Fruit fly (Drosophila melanogaster) whole organism, embryonic: ENCODE measurements around the gene CG31100.

ENCODE experiments used
- Awh ChIP-seq: fragments of 200-800 bp; sonication (Bioruptor generic); IDR thresholded peaks from 2 replicates; pipeline ENCODE4, ENCODE4 v1.3.6; 2022; ENCODE audit warnings: missing biosample characterization, missing genetic modification characterization
- BEAF-32 ChIP-seq: fragments of 200-800 bp; sonication (Bioruptor generic); optimal IDR thresholded peaks from 3 replicates; lab custom pipeline; 2017; ENCODE audit warnings: missing biosample characterization, missing genetic modification characterization, mild to moderate bottlenecking, moderate library complexity, missing genetic modification reagents
- CG10654 ChIP-seq: fragments of 200-800 bp; sonication (Bioruptor generic); optimal IDR thresholded peaks from 2 replicates; lab custom pipeline; 2016; ENCODE audit warnings: missing biosample characterization, missing genetic modification characterization
- CG11085 ChIP-seq: fragments of 200-800 bp; sonication (Bioruptor generic); IDR thresholded peaks from 2 replicates; pipeline ENCODE4 v1.3.6; 2022; ENCODE audit warnings: missing biosample characterization, missing genetic modification characterization
- CG11456 ChIP-seq: fragments of 200-800 bp; sonication (Bioruptor generic); IDR thresholded peaks from 3 replicates; pipeline ENCODE4 v1.3.6; 2022; ENCODE audit warnings: missing biosample characterization, missing genetic modification characterization
- CG11504 ChIP-seq: fragments of 200-800 bp; sonication (Bioruptor generic); optimal IDR thresholded peaks from 3 replicates; lab custom pipeline; 2019; ENCODE audit warnings: missing biosample characterization, mild to moderate bottlenecking, missing genetic modification characterization, moderate library complexity
- CG12391 ChIP-seq: fragments of 200-800 bp; sonication (Bioruptor generic); optimal IDR thresholded peaks from 3 replicates; lab custom pipeline; 2018; ENCODE audit warnings: missing biosample characterization, mild to moderate bottlenecking, missing genetic modification characterization, moderate library complexity
- CG15696 ChIP-seq: fragments of 200-800 bp; sonication (Bioruptor generic); optimal IDR thresholded peaks from 2 replicates; lab custom pipeline; 2019; ENCODE audit warnings: missing biosample characterization, mild to moderate bottlenecking, missing genetic modification characterization, moderate library complexity
- CG17829 ChIP-seq: fragments of 200-800 bp; optimal IDR thresholded peaks from 2 replicates; lab custom pipeline; 2019; ENCODE audit warnings: missing biosample characterization, mild to moderate bottlenecking, missing genetic modification characterization, moderate library complexity
- CG18011 ChIP-seq: fragments of 200-800 bp; sonication (Bioruptor generic); optimal IDR thresholded peaks from 2 replicates; lab custom pipeline; 2017; ENCODE audit warnings: missing biosample characterization, missing genetic modification characterization, mild to moderate bottlenecking, moderate library complexity, missing genotype
- CG2678 ChIP-seq: fragments of 200-800 bp; sonication (Bioruptor generic); optimal IDR thresholded peaks from 3 replicates; lab custom pipeline; 2019; ENCODE audit warnings: missing biosample characterization, mild to moderate bottlenecking, missing genetic modification characterization, moderate library complexity
- CG31441 ChIP-seq: fragments of 200-800 bp; sonication (Bioruptor generic); IDR thresholded peaks from 2 replicates; pipeline ENCODE4 v1.3.6; 2022; ENCODE audit warnings: missing biosample characterization, missing genetic modification characterization
- CG32772 ChIP-seq: fragments of 200-800 bp; sonication (Bioruptor generic); IDR thresholded peaks from 2 replicates; pipeline ENCODE4 v1.3.6; 2022; ENCODE audit warnings: missing biosample characterization, missing genetic modification characterization
- CG34224 ChIP-seq: fragments of 200-800 bp; sonication (Bioruptor generic); IDR thresholded peaks from 3 replicates; pipeline ENCODE4 v1.3.6; 2022; ENCODE audit warnings: missing biosample characterization, missing genetic modification characterization; ENCODE audit not compliant: partially characterized antibody
- CG42726 ChIP-seq: fragments of 200-800 bp; sonication (Bioruptor generic); IDR thresholded peaks from 2 replicates; pipeline ENCODE4 v1.3.6; 2022; ENCODE audit warnings: missing biosample characterization, missing genetic modification characterization; ENCODE audit not compliant: partially characterized antibody
- CG5245 ChIP-seq: fragments of 200-800 bp; sonication (Bioruptor generic); optimal IDR thresholded peaks from 3 replicates; lab custom pipeline; 2016; ENCODE audit warnings: missing biosample characterization, missing genetic modification characterization
- CG6765 ChIP-seq: fragments of 200-800 bp; sonication (Bioruptor generic); optimal IDR thresholded peaks from 3 replicates; lab custom pipeline; 2017; ENCODE audit warnings: missing biosample characterization, mild to moderate bottlenecking, missing genetic modification characterization
- CG7372 ChIP-seq: fragments of 200-800 bp; sonication (Bioruptor generic); IDR thresholded peaks from 2 replicates; pipeline ENCODE4 v1.3.6; 2022; ENCODE audit warnings: missing biosample characterization, missing genetic modification characterization
- CG7786 ChIP-seq: fragments of 200-800 bp; sonication (Bioruptor generic); optimal IDR thresholded peaks from 2 replicates; lab custom pipeline; 2016; ENCODE audit warnings: missing biosample characterization, missing genetic modification characterization
- CG9437 ChIP-seq: fragments of 200-800 bp; sonication (Bioruptor generic); optimal IDR thresholded peaks from 2 replicates; lab custom pipeline; 2018; ENCODE audit warnings: missing biosample characterization, mild to moderate bottlenecking, missing genetic modification characterization
- CTCF ChIP-seq: fragments of 200-800 bp; sonication (Bioruptor generic); optimal IDR thresholded peaks from 2 replicates; lab custom pipeline; 2017; ENCODE audit warnings: missing biosample characterization, mild to moderate bottlenecking, missing genetic modification characterization, moderate library complexity
- Chrac-16 ChIP-seq: fragments of 200-800 bp; sonication (Bioruptor generic); optimal IDR thresholded peaks from 3 replicates; lab custom pipeline; 2016; ENCODE audit warnings: missing biosample characterization, missing genetic modification characterization
- CkIIα-i1 ChIP-seq: fragments of 200-800 bp; sonication (Bioruptor generic); IDR thresholded peaks from 2 replicates; pipeline ENCODE4 v1.3.6; 2022; ENCODE audit warnings: missing biosample characterization, missing genetic modification characterization
- CoRest ChIP-seq: fragments of 200-800 bp; sonication (Bioruptor generic); optimal IDR thresholded peaks from 3 replicates; lab custom pipeline; 2018; ENCODE audit warnings: missing biosample characterization, mild to moderate bottlenecking, missing genetic modification characterization, moderate library complexity
- D19A ChIP-seq: fragments of 200-800 bp; optimal IDR thresholded peaks from 3 replicates; lab custom pipeline; 2019; ENCODE audit warnings: missing biosample characterization, mild to moderate bottlenecking, missing genetic modification characterization, moderate library complexity
- Doc3 ChIP-seq: fragments of 200-800 bp; sonication (Bioruptor generic); IDR thresholded peaks from 3 replicates; pipeline ENCODE4 v1.3.6; 2022; ENCODE audit warnings: missing biosample characterization, missing genetic modification characterization; ENCODE audit not compliant: partially characterized antibody
- HHEX ChIP-seq: fragments of 200-800 bp; sonication (Bioruptor generic); optimal IDR thresholded peaks from 3 replicates; lab custom pipeline; 2017; ENCODE audit warnings: missing biosample characterization, mild to moderate bottlenecking, missing genetic modification characterization, missing genetic modification reagents
- HLHmδ ChIP-seq: fragments of 200-800 bp; sonication (Bioruptor generic); optimal IDR thresholded peaks from 2 replicates; lab custom pipeline; 2018; ENCODE audit warnings: missing biosample characterization, mild to moderate bottlenecking, missing genetic modification characterization, moderate library complexity
- Nf-YB ChIP-seq: fragments of 200-800 bp; sonication (Bioruptor generic); optimal IDR thresholded peaks from 3 replicates; lab custom pipeline; 2019; ENCODE audit warnings: missing biosample characterization, mild to moderate bottlenecking, missing genetic modification characterization, moderate library complexity
- Nf-YC ChIP-seq: fragments of 200-800 bp; optimal IDR thresholded peaks from 3 replicates; lab custom pipeline; 2019; ENCODE audit warnings: missing biosample characterization, mild to moderate bottlenecking, missing genetic modification characterization, moderate library complexity
- Taf1 ChIP-seq: fragments of 200-800 bp; sonication (Bioruptor generic); IDR thresholded peaks from 2 replicates; pipeline ENCODE4 v1.3.6; 2022; ENCODE audit warnings: missing biosample characterization, missing genetic modification characterization
- ab ChIP-seq: fragments of 200-800 bp; sonication (Bioruptor generic); optimal IDR thresholded peaks from 2 replicates; lab custom pipeline; 2016; ENCODE audit warnings: missing biosample characterization, missing genetic modification characterization
- br ChIP-seq: fragments of >200 bp; optimal IDR thresholded peaks from 2 replicates; lab custom pipeline; 2017
- bsh ChIP-seq, 2 experiments: fragments of 200-800 bp; sonication (Bioruptor generic); optimal IDR thresholded peaks; 2 replicates each; lab custom pipeline; 2017 to 2018; ENCODE audit warnings: mild to moderate bottlenecking in 2 of 2, missing biosample characterization in 2 of 2, missing genetic modification characterization in 2 of 2, moderate library complexity in 1 of 2
- chif ChIP-seq, 2 experiments: fragments of 200-800 bp; sonication (Bioruptor generic); optimal IDR thresholded peaks; 3 replicates each; lab custom pipeline; 2016; ENCODE audit warnings: missing biosample characterization in 2 of 2, missing genetic modification characterization in 2 of 2
- crol ChIP-seq: fragments of 200-800 bp; sonication (Bioruptor generic); IDR thresholded peaks from 2 replicates; pipeline ENCODE4 v1.3.6; 2022; ENCODE audit warnings: missing biosample characterization, missing genetic modification characterization
- cwo ChIP-seq: fragments of 200-800 bp; sonication (Bioruptor generic); optimal IDR thresholded peaks from 3 replicates; lab custom pipeline; 2017; ENCODE audit warnings: missing biosample characterization, missing genetic modification characterization, mild to moderate bottlenecking, moderate library complexity, missing genetic modification reagents
- ems ChIP-seq: fragments of 200-800 bp; sonication (Bioruptor generic); optimal IDR thresholded peaks from 3 replicates; lab custom pipeline; 2016; ENCODE audit warnings: missing biosample characterization, missing genetic modification characterization
- esg ChIP-seq: fragments of 200-800 bp; sonication (Bioruptor generic); conservative IDR thresholded peaks from 2 replicates; pipeline ENCODE4 v1.3.6; 2022; ENCODE audit warnings: missing biosample characterization, missing genetic modification characterization
- eve ChIP-seq, 2 experiments: fragments of >200 bp; optimal IDR thresholded peaks; 2 replicates each; lab custom pipeline; 2017; ENCODE audit warnings: missing biosample characterization in 2 of 2, missing genetic modification characterization in 2 of 2
- fd96Cb ChIP-seq: fragments of 200-800 bp; sonication (Bioruptor generic); optimal IDR thresholded peaks from 2 replicates; lab custom pipeline; 2018; ENCODE audit warnings: missing biosample characterization, mild to moderate bottlenecking, missing genetic modification characterization, moderate library complexity
- gem ChIP-seq: fragments of 200-800 bp; sonication (Bioruptor generic); optimal IDR thresholded peaks from 2 replicates; lab custom pipeline; 2019; ENCODE audit warnings: missing biosample characterization, mild to moderate bottlenecking, missing genetic modification characterization, moderate library complexity
- h ChIP-seq: fragments of >200 bp; optimal IDR thresholded peaks from 2 replicates; lab custom pipeline; 2017
- ind ChIP-seq: fragments of 200-800 bp; sonication (Bioruptor generic); optimal IDR thresholded peaks from 3 replicates; lab custom pipeline; 2016; ENCODE audit warnings: missing biosample characterization, missing genetic modification characterization
- ken ChIP-seq: fragments of 200-800 bp; sonication (Bioruptor generic); IDR thresholded peaks from 3 replicates; pipeline ENCODE4 v1.3.6; 2022; ENCODE audit warnings: missing biosample characterization, missing genetic modification characterization
- luna ChIP-seq: fragments of 200-800 bp; sonication (Bioruptor generic); optimal IDR thresholded peaks from 2 replicates; lab custom pipeline; 2016; ENCODE audit warnings: missing biosample characterization, missing genetic modification characterization
- pan ChIP-seq, 4 experiments: fragments of >200 bp in 3 of 4; fragments of 200-800 bp in 1 of 4; sonication (Bioruptor generic) in 1 of 4; optimal IDR thresholded peaks in 3 of 4; IDR thresholded peaks in 1 of 4; 2 replicates each; pipeline versions ENCODE4 v1.3.6 to Lab custom; 2017 to 2022; ENCODE audit warnings: missing biosample characterization in 2 of 4, missing genetic modification characterization in 2 of 4, mixed read lengths in 1 of 4
- pum ChIP-seq: fragments of 200-800 bp; sonication (Bioruptor generic); optimal IDR thresholded peaks from 2 replicates; lab custom pipeline; 2016; ENCODE audit warnings: missing biosample characterization, missing genetic modification characterization
- sisA ChIP-seq: fragments of 200-800 bp; sonication (Bioruptor generic); IDR thresholded peaks from 2 replicates; pipeline ENCODE4 v1.3.6; 2022; ENCODE audit warnings: missing biosample characterization, missing genetic modification characterization
- toy ChIP-seq: fragments of 200-800 bp; sonication (Bioruptor generic); IDR thresholded peaks from 2 replicates; pipeline ENCODE4 v1.3.6; 2022; ENCODE audit warnings: missing biosample characterization, missing genetic modification characterization
- trem ChIP-seq: fragments of 200-800 bp; optimal IDR thresholded peaks from 3 replicates; lab custom pipeline; 2019; ENCODE audit warnings: missing biosample characterization, mild to moderate bottlenecking, missing genetic modification characterization, moderate library complexity
- zfh1 ChIP-seq: fragments of 200-800 bp; sonication (Bioruptor generic); IDR thresholded peaks from 3 replicates; pipeline ENCODE4 v1.3.6; 2022; ENCODE audit warnings: missing biosample characterization, missing genetic modification characterization

The CG31100 gene

DNA sequence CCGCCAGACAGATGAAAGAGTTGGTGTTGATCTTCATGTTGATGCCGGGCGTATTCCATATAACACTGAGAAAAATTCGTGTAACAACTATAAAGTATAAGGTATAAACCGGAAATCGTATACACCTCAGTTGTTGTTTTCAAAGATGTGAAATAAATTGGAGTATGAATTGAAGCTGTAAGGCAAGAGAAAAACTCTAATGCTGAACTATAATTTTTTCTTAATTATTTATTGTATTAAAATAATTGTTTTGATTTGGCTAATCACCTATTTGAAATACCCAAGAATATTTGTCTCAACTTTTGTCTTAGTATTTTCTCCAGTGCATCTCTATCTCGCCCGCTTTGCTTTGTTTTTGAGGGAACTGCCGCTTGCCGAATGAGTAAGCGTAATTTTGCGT lies 43.1 kb downstream of the CG31100 start (continued):
- TF ChIP-seq pan (optimal IDR thresholded peaks at IDR 0.05; lab: Kevin White, UChicago) (no peak), pan (GFP tag; optimal IDR thresholded peaks at IDR 0.05 in 1 of 2, IDR thresholded peaks at IDR 0.05 in 1 of 2) (peak in 1 of 2 experiments; percentile 44), Nf-YC (no peak), CG12391 (tag; lab: Kevin White, UChicago) (peak; percentile 69), CG11456 (GFP tag; lab: Robert Waterston, UW) (no peak), sisA (GFP tag; lab: Robert Waterston, UW) (peak; percentile 54), CG32772 (no peak), BEAF-32 (GFP tag; lab: Kevin White, UChicago) (no peak), CG2678 (tag; lab: Kevin White, UChicago) (peak; percentile 77), CkIIα-i1 (GFP tag; lab: Robert Waterston, UW) (no peak), HLHmδ (GFP tag; lab: Kevin White, UChicago) (no peak), ab (GFP tag; lab: Kevin White, UChicago) (no peak), Nf-YB (GFP tag; lab: Kevin White, UChicago) (peak; percentile 23), pum (GFP tag; lab: Kevin White, UChicago) (no peak), h (lab: Kevin White, UChicago) (no peak), br (lab: Kevin White, UChicago) (no peak), ken (peak; percentile 48; the same call in 1 of the 3 replicates), Chrac-16 (GFP tag; lab: Kevin White, UChicago) (peak; percentile 46), CTCF (GFP tag; lab: Kevin White, UChicago) (no peak), CG17829 (tag; lab: Kevin White, UChicago) (peak; percentile 64), D19A (tag; lab: Kevin White, UChicago) (peak; percentile 56), CG42726 (GFP tag; lab: Robert Waterston, UW) (no peak), eve (GFP tag; optimal IDR thresholded peaks at IDR 0.05; lab: Kevin White, UChicago) (peak in 1 of 2 experiments; percentile 32), CG6765 (GFP tag; lab: Kevin White, UChicago) (no peak), ems (GFP tag; lab: Kevin White, UChicago) (no peak), esg (GFP tag; lab: Robert Waterston, UW) (peak; percentile 65), CG15696 (tag; lab: Kevin White, UChicago) (peak; percentile 45), CG34224 (GFP tag; lab: Robert Waterston, UW) (no peak), CG11504 (tag; lab: Kevin White, UChicago) (peak; percentile 86), CG11085 (GFP tag; lab: Robert Waterston, UW) (no peak), crol (GFP tag; lab: Robert Waterston, UW) (no peak), luna (GFP tag; lab: Kevin White, UChicago) (no peak), CG5245 (no peak), gem (tag; lab: Kevin White, UChicago) (peak; percentile 85), Doc3 (GFP tag; lab: Robert Waterston, UW) (no peak), Taf1 (GFP tag; lab: Robert Waterston, UW) (no peak), fd96Cb (peak; percentile 47), cwo (peak; percentile 10), Awh (no peak), chif (GFP tag; optimal IDR thresholded peaks at IDR 0.05; lab: Kevin White, UChicago) (no peak), HHEX (GFP tag; lab: Kevin White, UChicago) (peak; percentile 46), zfh1 (GFP tag; lab: Robert Waterston, UW) (0 out of 3 replicates have a peak, but pooled peaks have one; percentile 28), CG7786 (no peak), CG9437 (GFP tag; lab: Kevin White, UChicago) (peak; percentile 58), CG18011 (GFP tag; lab: Kevin White, UChicago) (no peak), CG7372 (GFP tag; lab: Robert Waterston, UW) (no peak), CoRest (tag; lab: Kevin White, UChicago) (peak; percentile 69), ind (GFP tag; lab: Kevin White, UChicago) (peak; percentile 55), CG10654 (GFP tag; lab: Kevin White, UChicago) (peak; percentile 38), CG31441 (peak; percentile 83), toy (no peak), trem (tag; lab: Kevin White, UChicago) (peak; percentile 44), bsh (GFP tag; optimal IDR thresholded peaks at IDR 0.05; lab: Kevin White, UChicago) (peak in 1 of 2 experiments; percentile 64)
